Worm (Caenorhabditis elegans) whole organism, L2 larva: ENCODE measurements around the gene ztf-28.

Source experiments
- C34F6.9 ChIP-seq: fragments of 150-350 bp; optimal IDR thresholded peaks from 2 replicates; lab custom pipeline; 2014; ENCODE audit warnings: missing biosample characterization, missing genetic modification characterization
- F13H6.1 ChIP-seq: sonication (generic microtip); optimal IDR thresholded peaks from 2 replicates; lab custom pipeline; 2016; ENCODE audit warnings: missing genetic modification characterization, missing compliant biosample characterization
- Y55F3AM.14 ChIP-seq: fragments of 200-800 bp; sonication (Bioruptor generic); optimal IDR thresholded peaks from 2 replicates; lab custom pipeline; 2018; ENCODE audit warnings: mild to moderate bottlenecking, missing genetic modification characterization, missing compliant biosample characterization
- aly-2 ChIP-seq: fragments of 150-350 bp; optimal IDR thresholded peaks from 2 replicates; lab custom pipeline; 2014; ENCODE audit warnings: missing biosample characterization, missing genetic modification characterization
- ama-1 ChIP-seq: fragments of 150-350 bp; optimal IDR thresholded peaks from 2 replicates; lab custom pipeline; 2018; ENCODE audit warnings: inconsistent platforms
- blmp-1 ChIP-seq: sonication (generic microtip); optimal IDR thresholded peaks from 2 replicates; lab custom pipeline; 2017; ENCODE audit warnings: missing genetic modification characterization, mild to moderate bottlenecking, missing compliant biosample characterization, antibody characterized with exemption, moderate library complexity; ENCODE audit not compliant: insufficient read depth
- ceh-16 ChIP-seq: fragments of 150-350 bp; optimal IDR thresholded peaks from 2 replicates; lab custom pipeline; 2014; ENCODE audit warnings: missing biosample characterization, missing genetic modification characterization
- ceh-82 ChIP-seq: fragments of 150-350 bp; optimal IDR thresholded peaks from 2 replicates; lab custom pipeline; 2014; ENCODE audit warnings: missing biosample characterization, missing genetic modification characterization
- crh-2 ChIP-seq: sonication (generic microtip); optimal IDR thresholded peaks from 2 replicates; lab custom pipeline; 2017; ENCODE audit warnings: missing biosample characterization, missing genetic modification characterization
- elt-1 ChIP-seq: fragments of 150-350 bp; optimal IDR thresholded peaks from 2 replicates; lab custom pipeline; 2014; ENCODE audit warnings: missing biosample characterization, missing genetic modification characterization
- fos-1 ChIP-seq: fragments of 150-350 bp; optimal IDR thresholded peaks from 2 replicates; lab custom pipeline; 2014; ENCODE audit warnings: missing biosample characterization, missing genetic modification characterization
- gmeb-1 ChIP-seq: fragments of 150-350 bp; optimal IDR thresholded peaks from 2 replicates; lab custom pipeline; 2014; ENCODE audit warnings: missing biosample characterization, missing genetic modification characterization
- lin-11 ChIP-seq: fragments of 150-350 bp; sonication (generic microtip); optimal IDR thresholded peaks from 2 replicates; lab custom pipeline; 2014; ENCODE audit warnings: missing biosample characterization, missing genetic modification characterization, inconsistent platforms, mixed read lengths
- lin-13 ChIP-seq: fragments of 150-350 bp; optimal IDR thresholded peaks from 2 replicates; lab custom pipeline; 2014; ENCODE audit warnings: missing biosample characterization, missing genetic modification reagents, missing genetic modification characterization
- lin-39 ChIP-seq: fragments of 150-350 bp; optimal IDR thresholded peaks from 2 replicates; lab custom pipeline; 2014; ENCODE audit warnings: missing biosample characterization, missing genetic modification reagents, missing genetic modification characterization
- lsy-2 ChIP-seq, 2 experiments: fragments of 150-350 bp in 1 of 2; sonication (generic microtip) in 1 of 2; optimal IDR thresholded peaks; 2 replicates each; lab custom pipeline; 2014 to 2017; ENCODE audit warnings: missing biosample characterization in 2 of 2, missing genetic modification characterization in 2 of 2
- mab-5 ChIP-seq: fragments of 150-350 bp; optimal IDR thresholded peaks from 2 replicates; lab custom pipeline; 2014; ENCODE audit warnings: missing biosample characterization, missing genetic modification characterization
- mbf-1 ChIP-seq: sonication (generic microtip); optimal IDR thresholded peaks from 2 replicates; lab custom pipeline; 2017; ENCODE audit warnings: missing biosample characterization, missing genetic modification characterization
- mdl-1 ChIP-seq, 2 experiments: fragments of 150-350 bp in 1 of 2; sonication (generic microtip) in 1 of 2; optimal IDR thresholded peaks; 2 replicates each; lab custom pipeline; 2017; ENCODE audit warnings: missing biosample characterization in 2 of 2, missing genetic modification characterization in 2 of 2
- nhr-10 ChIP-seq: sonication (generic microtip); optimal IDR thresholded peaks from 2 replicates; lab custom pipeline; 2017; ENCODE audit warnings: missing biosample characterization, missing genetic modification characterization
- nhr-11 ChIP-seq: fragments of 150-350 bp; optimal IDR thresholded peaks from 2 replicates; lab custom pipeline; 2014; ENCODE audit warnings: missing biosample characterization, missing genetic modification characterization
- nhr-129 ChIP-seq: fragments of 150-350 bp; optimal IDR thresholded peaks from 2 replicates; lab custom pipeline; 2014; ENCODE audit warnings: missing biosample characterization, missing genetic modification characterization
- nhr-21 ChIP-seq: fragments of 150-350 bp; optimal IDR thresholded peaks from 2 replicates; lab custom pipeline; 2014; ENCODE audit warnings: missing biosample characterization, missing genetic modification characterization
- nhr-237 ChIP-seq: fragments of 150-350 bp; optimal IDR thresholded peaks from 2 replicates; lab custom pipeline; 2014; ENCODE audit warnings: missing biosample characterization, missing genetic modification characterization
- nhr-25 ChIP-seq: fragments of 150-350 bp; sonication (generic microtip); optimal IDR thresholded peaks from 3 replicates; lab custom pipeline; 2014; ENCODE audit warnings: missing biosample characterization, missing genetic modification characterization
- nhr-6 ChIP-seq: fragments of 150-350 bp; optimal IDR thresholded peaks from 2 replicates; lab custom pipeline; 2014; ENCODE audit warnings: missing biosample characterization, missing genetic modification characterization
- nhr-77 ChIP-seq: fragments of 150-350 bp; optimal IDR thresholded peaks from 2 replicates; lab custom pipeline; 2014; ENCODE audit warnings: missing biosample characterization, missing genetic modification characterization
- peb-1 ChIP-seq: fragments of 150-350 bp; optimal IDR thresholded peaks from 2 replicates; lab custom pipeline; 2014; ENCODE audit warnings: missing biosample characterization, missing genetic modification characterization
- sem-4 ChIP-seq: fragments of 150-350 bp; optimal IDR thresholded peaks from 2 replicates; lab custom pipeline; 2014; ENCODE audit warnings: missing biosample characterization, missing genetic modification reagents, missing genetic modification characterization
- skn-1 ChIP-seq: sonication (generic microtip); optimal IDR thresholded peaks from 2 replicates; lab custom pipeline; 2017; ENCODE audit warnings: missing biosample characterization, missing genetic modification characterization
- sma-3 ChIP-seq: sonication (generic microtip); optimal IDR thresholded peaks from 2 replicates; lab custom pipeline; 2016; ENCODE audit warnings: missing genetic modification reagents, missing genetic modification characterization, missing compliant biosample characterization
- sma-9 ChIP-seq, 2 experiments: fragments of 150-350 bp in 1 of 2; sonication (generic microtip) in 1 of 2; optimal IDR thresholded peaks; 2 replicates each; lab custom pipeline; 2014 to 2016; ENCODE audit warnings: missing genetic modification characterization in 2 of 2, mild to moderate bottlenecking in 1 of 2, missing biosample characterization in 1 of 2, missing compliant biosample characterization in 1 of 2, missing genetic modification reagents in 1 of 2, moderate library complexity in 1 of 2
- snpc-4 ChIP-seq: fragments of 150-350 bp; optimal IDR thresholded peaks from 2 replicates; lab custom pipeline; 2014; ENCODE audit warnings: missing biosample characterization, missing genetic modification characterization
- unc-39 ChIP-seq: fragments of 150-350 bp; optimal IDR thresholded peaks from 2 replicates; lab custom pipeline; 2014; ENCODE audit warnings: missing biosample characterization, missing genetic modification characterization
- unc-55 ChIP-seq: fragments of 150-350 bp; sonication (generic microtip); optimal IDR thresholded peaks from 3 replicates; lab custom pipeline; 2014; ENCODE audit warnings: missing biosample characterization, missing genetic modification reagents, missing genetic modification characterization
- unc-62 ChIP-seq: fragments of 150-350 bp; optimal IDR thresholded peaks from 2 replicates; lab custom pipeline; 2014; ENCODE audit warnings: missing biosample characterization, missing genetic modification reagents, missing genetic modification characterization
- ztf-1 ChIP-seq: fragments of 200-800 bp; sonication (Bioruptor generic); conservative IDR thresholded peaks from 2 replicates; pipeline ENCODE4 v1.3.6; 2022; ENCODE audit warnings: missing genetic modification characterization, missing compliant biosample characterization
- ztf-4 ChIP-seq: fragments of 150-350 bp; optimal IDR thresholded peaks from 2 replicates; lab custom pipeline; 2014; ENCODE audit warnings: missing biosample characterization, missing genetic modification characterization

The ztf-28 gene

ce11 chrV:2105976-2106375 is 15.5 kb downstream of the ztf-28 start, which contains the start of gene F22F7.4:
Gene F22F7.4, minus strand, starts transcription at chrV:2106076.
- no peak for TF ChIP-seq mdl-1 (tag; optimal IDR thresholded peaks at IDR 0.05; lab: Kevin White, UChicago)
- TF ChIP-seq ztf-4: no peak
- no peak for TF ChIP-seq nhr-11 (tag; lab: Kevin White, UChicago)
- TF ChIP-seq nhr-77: no peak
- no peak for TF ChIP-seq nhr-6
- TF ChIP-seq lin-39: no peak
- no peak for TF ChIP-seq blmp-1
- TF ChIP-seq, all 48 proteins: peak for 0

DNA sequence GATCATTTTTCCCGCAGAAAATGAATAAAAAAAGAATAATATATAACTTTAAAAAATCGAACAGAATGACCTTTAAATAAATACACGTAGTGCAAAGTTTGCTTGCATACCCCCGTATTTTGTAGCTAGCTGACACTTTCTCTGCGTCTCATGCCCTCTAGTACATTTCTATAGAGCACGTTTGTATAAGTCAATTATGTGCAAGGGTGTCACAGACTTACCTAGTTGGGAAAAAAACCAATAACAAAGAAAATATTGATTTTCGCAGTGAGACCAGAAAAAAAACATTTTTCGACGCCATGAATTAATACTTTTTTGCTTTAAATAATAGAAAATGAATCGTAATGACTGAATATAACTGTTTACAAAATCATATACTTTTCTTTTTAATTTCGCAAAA is 18.8 kb downstream of the ztf-28 start, which contains the start of gene ckb-4:
ckb-4 (minus strand) TSS at position 140 of the 400 bp plus-strand sequence.
- TF ChIP-seq nhr-129 (peak; percentile 47), sma-9 (GFP tag; optimal IDR thresholded peaks at IDR 0.05; lab: Kevin White, UChicago) (peak; percentile 46), sma-9 (tag; optimal IDR thresholded peaks at IDR 0.05; lab: Kevin White, UChicago) (no peak), crh-2 (peak; percentile 29), nhr-237 (no peak), C34F6.9 (tag; lab: Kevin White, UChicago) (peak; percentile 71), fos-1 (tag; lab: Kevin White, UChicago) (peak; percentile 36), gmeb-1 (tag; lab: Kevin White, UChicago) (peak; percentile 4), unc-55 (GFP tag; lab: Kevin White, UChicago) (peak; percentile 31), mab-5 (tag; lab: Kevin White, UChicago) (no peak)

ce11 chrV:2110368-2110767 is 19.9 kb downstream of the ztf-28 start, which contains the start of gene F22F7.3:
Gene F22F7.3, plus strand, starts transcription at chrV:2110668.
- TF ChIP-seq mbf-1 (tag; lab: Kevin White, UChicago) (no peak), nhr-21 (no peak), Y55F3AM.14 (GFP tag; lab: Kevin White, UChicago) (no peak), lin-13 (GFP tag; lab: Kevin White, UChicago) (no peak), nhr-25 (tag; lab: Kevin White, UChicago) (no peak), lin-11 (tag; lab: Kevin White, UChicago) (no peak), ztf-1 (GFP tag; lab: Robert Waterston, UW) (no peak), aly-2 (no peak), ama-1 (lab: Kevin White, UChicago) (no peak), ztf-4 (no peak), nhr-6 (no peak), unc-62 (no peak), unc-39 (no peak), ceh-16 (tag; lab: Kevin White, UChicago) (no peak), peb-1 (no peak), F13H6.1 (tag; lab: Kevin White, UChicago) (no peak), elt-1 (tag; lab: Kevin White, UChicago) (no peak)

ce11 chrV:2118574-2118973 is 28.1 kb downstream of the ztf-28 start, which contains the start of gene bgnt-1.2:
Gene bgnt-1.2, minus strand, starts transcription at chrV:2118674.
- no peak for TF ChIP-seq F13H6.1 (tag; lab: Kevin White, UChicago)
- no peak for TF ChIP-seq ama-1 (lab: Kevin White, UChicago)
- no peak for TF ChIP-seq ceh-82 (tag; lab: Kevin White, UChicago)
- TF ChIP-seq snpc-4 (tag; lab: Kevin White, UChicago): no peak
- no peak for TF ChIP-seq fos-1 (tag; lab: Kevin White, UChicago)
- TF ChIP-seq unc-39: no peak
- no peak for TF ChIP-seq sem-4 (tag; lab: Kevin White, UChicago)
- TF ChIP-seq nhr-11 (tag; lab: Kevin White, UChicago): no peak
- no peak for TF ChIP-seq nhr-6
- TF ChIP-seq lsy-2 (tag; optimal IDR thresholded peaks at IDR 0.05; lab: Kevin White, UChicago): no peak
- TF ChIP-seq sma-3 (GFP tag; lab: Kevin White, UChicago): no peak
- no peak for TF ChIP-seq Y55F3AM.14 (GFP tag; lab: Kevin White, UChicago)
- no peak for TF ChIP-seq nhr-10 (tag; lab: Kevin White, UChicago)
- no peak for TF ChIP-seq skn-1
- TF ChIP-seq nhr-237: no peak
- TF ChIP-seq C34F6.9 (tag; lab: Kevin White, UChicago): no peak
- no peak for TF ChIP-seq gmeb-1 (tag; lab: Kevin White, UChicago)
- TF ChIP-seq ceh-16 (tag; lab: Kevin White, UChicago): no peak
- TF ChIP-seq, all 48 proteins: peak for 0
